Fruit fly (Drosophila melanogaster): ENCODE data around the gene CG18596.

DNA sequence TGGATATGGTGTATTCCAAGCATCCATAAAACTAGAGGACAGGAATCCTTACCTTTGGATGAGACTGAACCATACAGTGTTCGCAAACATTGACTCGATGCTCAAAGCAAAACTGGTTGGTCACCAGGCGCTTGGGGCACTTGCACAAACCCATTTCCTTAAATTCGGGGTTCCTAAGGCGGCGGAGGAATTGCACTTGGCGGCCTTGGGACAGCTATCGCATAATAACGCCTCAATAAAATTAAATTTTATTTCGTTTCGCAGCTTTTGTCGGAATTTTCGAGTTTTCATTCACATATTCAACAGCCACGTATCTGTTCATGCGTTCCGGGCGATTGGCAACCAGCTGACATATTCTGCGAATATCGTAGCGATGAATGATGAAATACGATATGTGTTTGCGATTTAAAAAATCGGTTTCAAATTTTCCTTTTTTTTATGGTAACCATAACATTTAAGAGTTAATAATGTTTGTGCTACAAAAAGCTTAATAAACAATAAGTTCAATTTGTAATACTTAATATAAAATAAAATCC, 10.0 kb upstream of the CG18596 start, which contains the start of gene CG5382:
- no peak for TF ChIP-seq CG8478 (optimal IDR thresholded peaks at IDR 0.05)
- TF ChIP-seq CTCF (optimal IDR thresholded peaks at IDR 0.05), result no peak

Measured in S2 (cell line).